Fruit fly (Drosophila melanogaster): Measurements from ENCODE around the gene Cyp6d5.
A peak's percentile ranks its signal among the peaks of the same experiment; 100 is the strongest.

The Cyp6d5 gene

DNA sequence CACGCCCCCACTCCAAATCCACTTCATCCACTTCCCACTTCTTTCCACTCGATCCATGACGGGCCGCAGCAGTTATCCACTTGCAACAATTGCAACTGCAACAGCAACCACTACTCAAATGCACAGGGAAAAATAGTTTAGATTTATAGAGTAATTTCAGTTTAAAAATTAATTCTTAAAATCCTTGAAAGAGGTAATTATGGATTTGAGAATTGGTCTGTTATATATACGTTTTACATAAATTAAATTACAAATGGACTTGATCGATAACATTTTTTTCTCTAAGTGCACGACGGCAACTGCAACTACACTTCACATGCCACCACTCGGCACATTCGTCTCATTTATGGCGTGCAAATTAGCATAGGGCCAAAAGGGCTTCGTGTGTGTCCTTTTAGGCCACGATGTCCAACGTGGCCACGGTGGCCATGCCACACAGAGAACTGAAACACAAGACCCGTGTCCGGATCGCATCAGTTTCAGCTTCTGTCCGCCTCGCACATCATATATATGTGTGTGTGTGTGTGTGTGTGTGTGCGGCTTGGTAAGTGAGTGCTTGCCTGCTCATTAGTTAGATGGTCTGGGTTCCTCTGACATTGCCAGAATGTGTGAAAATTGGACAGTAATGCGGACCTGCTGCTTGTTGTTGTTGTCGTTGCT lies 44.0 kb upstream of the Cyp6d5 start (continued):
- TF ChIP-seq jumu (GFP tag; optimal IDR thresholded peaks at IDR 0.05): peak; percentile 47
- TF ChIP-seq Camta (GFP tag; optimal IDR thresholded peaks at IDR 0.05): peak; percentile 71
- TF ChIP-seq CG11695 (GFP tag; IDR thresholded peaks at IDR 0.05): peak; percentile 59; the same call in 2 of the 3 replicates
- TF ChIP-seq jigr1 (GFP tag; IDR thresholded peaks at IDR 0.05): no peak
- no peak for TF ChIP-seq Adf1 (GFP tag; IDR thresholded peaks at IDR 0.05)
- peak; percentile 72 to 83 for TF ChIP-seq chif (GFP tag; optimal IDR thresholded peaks at IDR 0.05)
- TF ChIP-seq cad (GFP tag; optimal IDR thresholded peaks at IDR 0.05): peak; percentile 65
- no peak for TF ChIP-seq sd (tag; optimal IDR thresholded peaks at IDR 0.05)
- TF ChIP-seq repo (GFP tag; optimal IDR thresholded peaks at IDR 0.05): no peak
- TF ChIP-seq CG6254 (GFP tag; optimal IDR thresholded peaks at IDR 0.05): peak; percentile 56
- TF ChIP-seq CG11093 (GFP tag; IDR thresholded peaks at IDR 0.05): peak; percentile 39; the same call in 1 of the 3 replicates
- peak; percentile 56 for TF ChIP-seq bcd (GFP tag; optimal IDR thresholded peaks at IDR 0.05)
- TF ChIP-seq nau (GFP tag; optimal IDR thresholded peaks at IDR 0.05): peak; percentile 49
- TF ChIP-seq CG2889 (GFP tag; IDR thresholded peaks at IDR 0.05): 0 out of 3 replicates have a peak, but pooled peaks have one; percentile 13
- TF ChIP-seq knrl (GFP tag; IDR thresholded peaks at IDR 0.05; ENCODE audit: partially characterized antibody): no peak
- no peak for TF ChIP-seq h (optimal IDR thresholded peaks at IDR 0.05)
- TF ChIP-seq wek (GFP tag; optimal IDR thresholded peaks at IDR 0.05): no peak
- TF ChIP-seq CG4404 (GFP tag; IDR thresholded peaks at IDR 0.05): peak; percentile 91
- TF ChIP-seq tll (GFP tag; optimal IDR thresholded peaks at IDR 0.05): peak in 1 of 2 experiments; percentile 83
- TF ChIP-seq CG12236 (GFP tag; optimal IDR thresholded peaks at IDR 0.05): peak; percentile 21
- peak; percentile 64 for TF ChIP-seq CG16815 (GFP tag; optimal IDR thresholded peaks at IDR 0.05)
- peak; percentile 20; the same call in 1 of the 2 replicates for TF ChIP-seq gsb (GFP tag; IDR thresholded peaks at IDR 0.05)
- TF ChIP-seq Bgb (GFP tag; IDR thresholded peaks at IDR 0.05; ENCODE audit: partially characterized antibody): no peak
- TF ChIP-seq NC2α (GFP tag; optimal IDR thresholded peaks at IDR 0.05): no peak
- TF ChIP-seq kah (GFP tag; optimal IDR thresholded peaks at IDR 0.05): peak; percentile 0
- TF ChIP-seq so (GFP tag; IDR thresholded peaks at IDR 0.05): peak; percentile 72; the same call in 1 of the 3 replicates
- no peak for TF ChIP-seq CG42726 (GFP tag; IDR thresholded peaks at IDR 0.05; ENCODE audit: partially characterized antibody)
- peak; percentile 80 for TF ChIP-seq CG12391 (tag; optimal IDR thresholded peaks at IDR 0.05)
- no peak for TF ChIP-seq chinmo (GFP tag; IDR thresholded peaks at IDR 0.05; ENCODE audit: partially characterized antibody)
- TF ChIP-seq salm (tag; optimal IDR thresholded peaks at IDR 0.05): peak; percentile 32
- no peak for TF ChIP-seq pita (GFP tag; optimal IDR thresholded peaks at IDR 0.05)
- TF ChIP-seq Doc2 (GFP tag; IDR thresholded peaks at IDR 0.05): no peak
- no peak for TF ChIP-seq nerfin-2 (GFP tag; IDR thresholded peaks at IDR 0.05; ENCODE audit: partially characterized antibody)
- no peak; the same call in 1 of the 2 replicates for TF ChIP-seq Nf-YA (GFP tag; IDR thresholded peaks at IDR 0.05)
- peak; percentile 65 for TF ChIP-seq lmd (GFP tag; IDR thresholded peaks at IDR 0.05)
- TF ChIP-seq H2.0 (GFP tag; IDR thresholded peaks at IDR 0.05): peak; percentile 40; the same call in 1 of the 2 replicates
- no peak for TF ChIP-seq crp (GFP tag; optimal IDR thresholded peaks at IDR 0.05)
- TF ChIP-seq tgo (GFP tag; IDR thresholded peaks at IDR 0.05): peak; percentile 64
- TF ChIP-seq kay (GFP tag; optimal IDR thresholded peaks at IDR 0.05): peak; percentile 5
- TF ChIP-seq Hmx (GFP tag; optimal IDR thresholded peaks at IDR 0.05): no peak
- peak; percentile 21 for TF ChIP-seq sqz (GFP tag; optimal IDR thresholded peaks at IDR 0.05)
- no peak for TF ChIP-seq Dbx (GFP tag; IDR thresholded peaks at IDR 0.05)
- TF ChIP-seq CG9215 (GFP tag; IDR thresholded peaks at IDR 0.05): peak; percentile 39; the same call in 1 of the 2 replicates
- TF ChIP-seq ham (GFP tag; IDR thresholded peaks at IDR 0.05): no peak
- TF ChIP-seq CG7987 (GFP tag; optimal IDR thresholded peaks at IDR 0.05): no peak
- TF ChIP-seq CG3995 (GFP tag; optimal IDR thresholded peaks at IDR 0.05): no peak
- peak; percentile 36 for TF ChIP-seq HHEX (GFP tag; optimal IDR thresholded peaks at IDR 0.05)
- peak; percentile 78 for TF ChIP-seq CG4820 (GFP tag; optimal IDR thresholded peaks at IDR 0.05)
- peak; percentile 54; the same call in 1 of the 2 replicates for TF ChIP-seq CG8765 (GFP tag; IDR thresholded peaks at IDR 0.05)
- peak; percentile 81 for TF ChIP-seq CG4424 (GFP tag; optimal IDR thresholded peaks at IDR 0.05)

All from whole organism, embryonic.